Worm (Caenorhabditis elegans): ENCODE data around the gene plc-2.

The plc-2 gene

DNA sequence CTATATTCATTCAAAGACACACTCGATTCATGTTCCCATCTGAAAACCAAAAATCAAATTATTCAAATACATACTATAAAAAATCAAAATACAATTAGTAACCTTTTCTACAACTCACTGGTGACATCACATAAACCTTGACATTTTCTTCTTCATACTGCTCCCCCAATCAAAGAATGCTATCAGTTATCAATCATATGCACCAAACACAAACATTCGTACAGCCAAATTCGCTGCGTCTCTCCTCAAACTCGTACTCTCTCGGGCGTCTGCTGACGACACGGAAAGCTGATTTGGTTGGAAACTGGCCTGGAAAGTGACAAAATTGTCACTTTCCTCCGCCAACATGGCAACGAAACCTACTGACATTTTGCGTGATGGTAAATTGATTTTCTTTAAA is at the start of gene plc-2 (continued):
- no peak for TF ChIP-seq lin-29 (GFP tag; IDR thresholded peaks at IDR 0.05)

DNA sequence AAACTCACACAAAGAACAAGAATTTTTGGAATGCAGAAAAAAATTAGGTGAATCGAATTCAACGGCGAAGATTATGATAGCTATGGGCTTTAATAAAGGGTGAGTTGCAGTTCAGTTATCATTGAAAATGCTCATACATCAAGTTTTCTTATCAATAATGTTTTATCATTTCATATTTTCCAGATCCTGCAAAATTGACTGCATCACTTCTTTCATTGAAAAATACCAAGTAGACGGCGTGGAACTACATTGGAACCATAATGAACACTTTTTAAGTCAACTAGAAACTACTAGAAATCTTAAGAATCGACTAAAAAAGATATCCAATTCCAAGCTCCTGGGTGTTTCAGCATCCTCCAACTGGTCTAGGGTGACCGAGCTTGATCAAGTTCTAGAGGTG is 49.1 kb upstream of the plc-2 start, which contains the start of gene K08F9.1:
K08F9.1 (minus strand) TSS at position 101 of the 400 bp plus-strand sequence.
- TF ChIP-seq mep-1 (tag; optimal IDR thresholded peaks at IDR 0.05), result no peak
- TF ChIP-seq egl-43 (GFP tag; IDR thresholded peaks at IDR 0.05), result no peak
- TF ChIP-seq snpc-4 (tag; optimal IDR thresholded peaks at IDR 0.05), result no peak
- no peak for TF ChIP-seq F49E8.2 (tag; optimal IDR thresholded peaks at IDR 0.05; ENCODE audit: borderline replicate concordance)
- no peak for TF ChIP-seq lin-39 (tag; optimal IDR thresholded peaks at IDR 0.05)
- TF ChIP-seq pha-4 (GFP tag; IDR thresholded peaks at IDR 0.05), result no peak
- no peak for TF ChIP-seq pha-4 (tag; optimal IDR thresholded peaks at IDR 0.05)
- TF ChIP-seq dmd-8 (GFP tag; IDR thresholded peaks at IDR 0.05), result no peak
- no peak for TF ChIP-seq lsy-2 (tag; optimal IDR thresholded peaks at IDR 0.05)
- TF ChIP-seq mxl-2 (GFP tag; conservative IDR thresholded peaks at IDR 0.05), result no peak

DNA sequence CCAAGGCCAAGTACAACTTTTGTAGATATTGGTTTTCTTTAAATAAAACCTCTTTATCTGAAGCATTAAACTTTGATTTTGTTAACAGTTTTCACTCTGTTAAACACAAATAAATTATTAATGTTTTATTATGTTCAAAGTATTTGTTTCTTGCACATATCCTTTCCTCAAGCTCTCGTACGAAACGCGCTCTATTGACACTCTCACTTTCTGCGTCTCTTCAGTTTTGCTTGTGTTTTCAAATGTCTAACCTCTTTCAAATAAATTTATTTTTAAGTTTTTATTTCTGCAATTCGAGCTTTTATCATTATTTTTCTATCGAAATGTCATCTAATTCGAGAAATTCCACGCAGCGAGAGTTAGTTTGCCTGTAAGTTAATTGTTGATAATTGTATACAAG is 48.6 kb upstream of the plc-2 start, which contains the start of gene K08F9.4:
K08F9.4 (plus strand) TSS at position 222 of the 400 bp plus-strand sequence.
- TF ChIP-seq nhr-41 (GFP tag; IDR thresholded peaks at IDR 0.05) (no peak), skn-1 (tag; optimal IDR thresholded peaks at IDR 0.05) (no peak), T20F7.1 (GFP tag; optimal IDR thresholded peaks at IDR 0.05) (peak; percentile 32), ceh-28 (tag; optimal IDR thresholded peaks at IDR 0.05) (no peak), lin-38 (GFP tag; IDR thresholded peaks at IDR 0.05) (peak; percentile 90), dpl-1 (GFP tag; optimal IDR thresholded peaks at IDR 0.05) (peak; percentile 73), nhr-76 (tag; optimal IDR thresholded peaks at IDR 0.05) (no peak), aly-2 (tag; optimal IDR thresholded peaks at IDR 0.05) (no peak), mes-2 (tag; optimal IDR thresholded peaks at IDR 0.05; ENCODE audit: poor library complexity, severe bottlenecking) (peak; percentile 92), lin-13 (GFP tag; optimal IDR thresholded peaks at IDR 0.05) (peak; percentile 7), duxl-1 (tag; optimal IDR thresholded peaks at IDR 0.05; ENCODE audit: poor library complexity) (peak; percentile 18), nhr-28 (tag; optimal IDR thresholded peaks at IDR 0.05) (peak; percentile 61), nhr-6 (tag; optimal IDR thresholded peaks at IDR 0.05) (peak; percentile 72), nhr-11 (tag; optimal IDR thresholded peaks at IDR 0.05) (no peak)

DNA sequence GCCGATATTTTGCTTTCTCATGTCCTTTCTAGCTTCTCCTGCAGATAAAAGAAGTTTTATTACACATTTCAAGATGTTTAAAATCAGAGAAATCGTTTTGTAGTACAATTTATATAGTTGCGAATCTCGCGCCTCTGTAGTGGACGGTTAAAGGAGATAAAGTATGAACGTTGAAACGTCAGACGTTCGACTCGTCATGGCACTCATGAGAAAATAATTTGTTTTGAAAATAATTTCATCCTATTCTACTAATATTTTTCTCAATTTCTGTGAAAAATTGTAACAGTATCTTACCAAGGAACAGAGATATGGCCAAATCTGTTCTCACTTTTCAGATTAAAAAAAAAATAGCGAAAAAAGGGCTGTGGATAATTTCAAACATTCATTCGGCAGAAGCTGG is 44.6 kb upstream of the plc-2 start, which contains the start of gene T09F5.20:
T09F5.20 (minus strand) TSS at position 101 of the 400 bp plus-strand sequence.
- TF ChIP-seq daf-16 (GFP tag; optimal IDR thresholded peaks at IDR 0.05) (no peak), daf-16 (tag; optimal IDR thresholded peaks at IDR 0.05) (no peak), jun-1 (tag; optimal IDR thresholded peaks at IDR 0.05) (no peak), daf-8 (GFP tag; IDR thresholded peaks at IDR 0.05) (no peak), zfp-3 (GFP tag; conservative IDR thresholded peaks at IDR 0.05) (no peak), lin-15B (tag; optimal IDR thresholded peaks at IDR 0.05) (no peak), ceh-20 (GFP tag; IDR thresholded peaks at IDR 0.05) (no peak), aha-1 (tag) (no peak), ztf-7 (tag; optimal IDR thresholded peaks at IDR 0.05) (no peak), aly-2 (tag; optimal IDR thresholded peaks at IDR 0.05) (no peak), dve-1 (tag; optimal IDR thresholded peaks at IDR 0.05; ENCODE audit: insufficient read depth) (no peak), saeg-2 (GFP tag; IDR thresholded peaks at IDR 0.05) (no peak), mxl-3 (GFP tag; optimal IDR thresholded peaks at IDR 0.05) (no peak)

All from whole organism, L4 larva.